Fruit fly (Drosophila melanogaster): Measurements from ENCODE around the gene CG9259.
A peak's percentile ranks its signal among the peaks of the same experiment; 100 is the strongest.

CG9259 gene

DNA sequence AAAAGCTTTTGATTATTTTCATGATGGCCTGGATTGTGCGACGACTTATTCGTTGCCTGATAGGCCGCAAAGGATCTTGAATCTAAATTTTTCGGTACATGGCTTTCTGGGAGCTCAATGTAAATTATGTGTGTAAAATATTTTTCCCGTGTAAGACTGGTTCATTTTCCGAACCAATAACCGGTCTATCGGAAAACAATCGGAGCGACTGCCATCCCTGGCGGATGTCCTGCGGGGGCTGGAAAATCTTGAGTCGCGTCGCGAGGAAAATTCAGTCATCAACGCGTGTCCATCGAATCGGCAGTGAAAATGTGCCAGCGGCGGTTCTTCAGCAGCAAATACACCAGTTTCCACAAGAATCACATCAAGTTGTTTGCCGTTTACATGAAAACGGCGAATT, 15.2 kb downstream of the CG9259 start, which contains the start of the genes CG46307 and Nhe2 (continued):
- TF ChIP-seq CG17359 (tag; optimal IDR thresholded peaks at IDR 0.05) (no peak), CG3163 (GFP tag; optimal IDR thresholded peaks at IDR 0.05) (no peak), GATAe (GFP tag; conservative IDR thresholded peaks at IDR 0.05) (no peak), sens (GFP tag) (peak; percentile 78), CG16813 (GFP tag; IDR thresholded peaks at IDR 0.05; ENCODE audit: partially characterized antibody) (peak; percentile 47; the same call in 2 of the 3 replicates), CG14667 (GFP tag; IDR thresholded peaks at IDR 0.05) (no peak), CG6791 (GFP tag; IDR thresholded peaks at IDR 0.05; ENCODE audit: partially characterized antibody) (no peak), CG6854 (GFP tag; optimal IDR thresholded peaks at IDR 0.05) (no peak), CG30431 (GFP tag; optimal IDR thresholded peaks at IDR 0.05) (no peak), ken (GFP tag; IDR thresholded peaks at IDR 0.05) (no peak), D19A (tag; optimal IDR thresholded peaks at IDR 0.05) (no peak), CG2120 (GFP tag; optimal IDR thresholded peaks at IDR 0.05) (peak; percentile 21), Elba2 (GFP tag; optimal IDR thresholded peaks at IDR 0.05) (no peak), run (tag; optimal IDR thresholded peaks at IDR 0.05) (no peak), lmd (GFP tag; IDR thresholded peaks at IDR 0.05) (no peak), CG13894 (tag; optimal IDR thresholded peaks at IDR 0.05) (no peak), chinmo (GFP tag; IDR thresholded peaks at IDR 0.05; ENCODE audit: partially characterized antibody) (no peak), CG13296 (GFP tag; optimal IDR thresholded peaks at IDR 0.05) (no peak), CG8359 (GFP tag; optimal IDR thresholded peaks at IDR 0.05; ENCODE audit: borderline replicate concordance) (no peak), dimm (GFP tag; IDR thresholded peaks at IDR 0.05) (no peak), Oaz (GFP tag; IDR thresholded peaks at IDR 0.05) (no peak), Blimp-1 (GFP tag; optimal IDR thresholded peaks at IDR 0.05) (no peak), slbo (GFP tag; IDR thresholded peaks at IDR 0.05) (0 out of 2 replicates have a peak, but pooled peaks have one; percentile 16), CG10366 (GFP tag; IDR thresholded peaks at IDR 0.05) (no peak), sr (GFP tag; IDR thresholded peaks at IDR 0.05) (no peak), Neu2 (GFP tag; optimal IDR thresholded peaks at IDR 0.05; ENCODE audit: borderline replicate concordance) (no peak), ems (GFP tag; optimal IDR thresholded peaks at IDR 0.05) (no peak), CG5245 (GFP tag; optimal IDR thresholded peaks at IDR 0.05) (no peak), CG7372 (GFP tag; IDR thresholded peaks at IDR 0.05) (no peak), her (GFP tag; optimal IDR thresholded peaks at IDR 0.05) (no peak), CG14710 (tag; optimal IDR thresholded peaks at IDR 0.05) (peak; percentile 35), CoRest (tag; optimal IDR thresholded peaks at IDR 0.05) (no peak), D (optimal IDR thresholded peaks at IDR 0.05) (no peak), D (GFP tag; optimal IDR thresholded peaks at IDR 0.05) (no peak), ATbp (GFP tag; optimal IDR thresholded peaks at IDR 0.05) (no peak), CG13123 (GFP tag; optimal IDR thresholded peaks at IDR 0.05) (no peak), CG6272 (GFP tag; IDR thresholded peaks at IDR 0.05) (no peak), CG15011 (GFP tag; optimal IDR thresholded peaks at IDR 0.05) (no peak), HLHmδ (GFP tag; optimal IDR thresholded peaks at IDR 0.05) (peak; percentile 45), CG10267 (tag; optimal IDR thresholded peaks at IDR 0.05) (peak; percentile 30), Med (GFP tag) (peak; percentile 76), fd96Cb (tag; optimal IDR thresholded peaks at IDR 0.05) (no peak), CG33557 (GFP tag; optimal IDR thresholded peaks at IDR 0.05) (no peak), CG10321 (GFP tag; IDR thresholded peaks at IDR 0.05) (no peak), scrt (GFP tag; optimal IDR thresholded peaks at IDR 0.05) (peak; percentile 5)

Measured in whole organism, embryonic.